Worm (Caenorhabditis elegans): Measurements from ENCODE around the gene vha-19.
"Not testable (repeated sequence)": the region's sequence is repeated elsewhere in the genome, so short reads cannot be mapped to it uniquely, and the experiment has no call there.

Gene vha-19

ce11 chrIV:3368638-3369247 lies at the start of gene vha-19:
Gene vha-19 (plus strand): TSS chrIV:3369197.
- TF ChIP-seq med-1 (GFP tag; optimal IDR thresholded peaks at IDR 0.05; ENCODE audit: insufficient read depth) (no peak), flt-1 (GFP tag; IDR thresholded peaks at IDR 0.05) (no peak), ztf-23 (GFP tag; IDR thresholded peaks at IDR 0.05) (no peak), cog-1 (tag; optimal IDR thresholded peaks at IDR 0.05) (no peak), T22C8.4 (GFP tag; IDR thresholded peaks at IDR 0.05) (no peak), ztf-29 (GFP tag; IDR thresholded peaks at IDR 0.05) (no peak), ref-1 (GFP tag; conservative IDR thresholded peaks at IDR 0.05) (no peak), klf-2 (GFP tag; conservative IDR thresholded peaks at IDR 0.05) (no peak), tab-1 (GFP tag; IDR thresholded peaks at IDR 0.05) (no peak)

DNA sequence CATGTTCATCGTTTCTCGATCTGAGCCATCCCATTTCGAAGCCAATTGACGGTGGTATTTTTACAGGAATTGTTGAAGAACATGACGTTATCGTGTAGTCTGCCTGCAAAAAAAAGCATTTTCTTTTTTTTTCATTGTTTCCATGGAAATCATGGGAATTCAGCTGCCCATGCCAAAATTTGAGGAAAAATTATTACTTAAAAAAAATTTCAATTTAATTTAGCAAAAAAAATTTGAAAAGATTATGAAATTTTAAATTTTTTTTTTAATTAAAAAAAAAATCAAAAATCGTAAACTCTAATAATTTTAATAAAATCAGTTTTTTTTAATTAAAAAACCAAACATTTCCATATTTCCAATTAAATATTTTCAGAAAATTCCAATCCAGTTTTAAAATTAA lies 37.2 kb upstream of the vha-19 start, which contains the start of gene F42A6.5:
Gene F42A6.5, minus strand, starts transcription at position 101 of the 400 bp plus-strand sequence.
- TF ChIP-seq med-1 (GFP tag; optimal IDR thresholded peaks at IDR 0.05; ENCODE audit: insufficient read depth); ztf-23 (GFP tag; IDR thresholded peaks at IDR 0.05); klf-2 (GFP tag; conservative IDR thresholded peaks at IDR 0.05): not testable (repeated sequence)

DNA sequence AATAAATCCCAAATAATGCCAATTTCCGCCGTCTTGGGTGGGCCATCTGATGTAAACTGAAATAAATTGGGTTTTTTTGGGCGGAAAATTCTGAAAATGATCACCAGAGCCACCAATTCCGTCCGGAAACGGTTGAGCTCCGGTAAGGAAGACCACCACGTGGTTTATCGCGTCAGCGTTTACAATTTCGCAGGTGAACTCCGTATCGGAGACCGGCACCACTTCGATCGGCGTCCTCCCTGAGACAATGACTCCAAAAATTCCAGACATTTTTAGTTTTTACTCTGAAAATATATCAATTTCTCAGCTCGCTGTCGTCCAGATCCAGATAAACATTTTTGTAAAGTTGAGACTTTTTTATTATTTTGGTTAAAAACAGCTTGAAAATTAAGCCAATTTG lies 32.4 kb upstream of the vha-19 start, which contains the start of gene F42A6.6:
Gene F42A6.6, minus strand, starts transcription at position 289 of the 400 bp plus-strand sequence.
- TF ChIP-seq flt-1 (GFP tag; IDR thresholded peaks at IDR 0.05) (no peak), ztf-23 (GFP tag; IDR thresholded peaks at IDR 0.05) (0 out of 2 replicates have a peak, but pooled peaks have one; percentile 26)

DNA sequence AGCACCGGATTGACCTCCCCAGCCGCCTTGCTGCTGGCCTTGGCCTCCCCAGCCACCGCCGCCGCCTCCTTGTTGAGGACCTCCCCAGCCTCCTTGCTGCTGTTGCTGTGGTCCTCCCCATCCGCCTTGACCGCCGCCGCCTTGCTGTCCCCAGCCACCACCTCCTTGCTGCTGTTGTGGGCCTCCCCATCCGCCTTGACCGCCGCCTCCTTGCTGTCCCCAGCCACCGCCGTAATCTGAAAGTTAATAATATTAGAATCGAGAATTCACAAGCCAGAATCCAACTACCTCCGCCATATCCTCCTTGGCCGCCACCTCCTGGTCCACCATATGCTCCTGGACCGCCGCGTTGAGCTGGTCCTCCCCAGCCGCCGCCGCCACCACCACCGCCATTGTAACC lies 31.7 kb upstream of the vha-19 start:
- TF ChIP-seq med-1 (GFP tag; optimal IDR thresholded peaks at IDR 0.05; ENCODE audit: insufficient read depth), result no peak
- TF ChIP-seq tab-1 (GFP tag; IDR thresholded peaks at IDR 0.05), result no peak; the same call in none of the 2 replicates
- TF ChIP-seq ref-1 (GFP tag; conservative IDR thresholded peaks at IDR 0.05), result peak; percentile 57
- TF ChIP-seq ztf-29 (GFP tag; IDR thresholded peaks at IDR 0.05), result no peak
- TF ChIP-seq flt-1 (GFP tag; IDR thresholded peaks at IDR 0.05), result peak; percentile 74
- no peak for TF ChIP-seq klf-2 (GFP tag; conservative IDR thresholded peaks at IDR 0.05)
- TF ChIP-seq ztf-23 (GFP tag; IDR thresholded peaks at IDR 0.05), result peak; percentile 72
- no peak for TF ChIP-seq cog-1 (tag; optimal IDR thresholded peaks at IDR 0.05)
- 0 out of 2 replicates have a peak, but pooled peaks have one; percentile 25 for TF ChIP-seq T22C8.4 (GFP tag; IDR thresholded peaks at IDR 0.05)

DNA sequence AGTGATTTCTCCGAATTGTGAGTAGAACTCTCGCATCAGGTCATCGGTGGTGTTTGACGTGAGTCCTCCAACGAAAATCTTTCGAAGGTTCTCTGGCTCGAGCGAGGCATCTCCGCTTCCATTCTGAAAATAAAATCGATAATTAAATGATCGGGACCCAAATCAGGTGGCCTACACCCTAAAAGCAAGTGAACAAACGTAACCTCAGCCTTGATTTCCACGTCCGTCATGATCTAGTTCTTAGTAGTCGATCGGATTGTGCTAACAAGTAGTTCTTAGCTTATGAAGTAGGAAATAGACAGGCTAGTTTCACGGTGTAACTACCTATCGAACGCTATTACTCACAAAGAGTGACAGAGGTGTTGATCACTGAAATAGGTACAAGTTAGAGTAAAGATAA lies 30.8 kb upstream of the vha-19 start:
- peak; percentile 40; the same call in 1 of the 2 replicates for TF ChIP-seq T22C8.4 (GFP tag; IDR thresholded peaks at IDR 0.05)
- TF ChIP-seq ztf-23 (GFP tag; IDR thresholded peaks at IDR 0.05), result no peak
- TF ChIP-seq ref-1 (GFP tag; conservative IDR thresholded peaks at IDR 0.05), result no peak
- no peak for TF ChIP-seq cog-1 (tag; optimal IDR thresholded peaks at IDR 0.05)

- TF ChIP-seq med-1 (GFP tag; optimal IDR thresholded peaks at IDR 0.05; ENCODE audit: insufficient read depth) (no peak), tab-1 (GFP tag; IDR thresholded peaks at IDR 0.05) (no peak), cog-1 (tag; optimal IDR thresholded peaks at IDR 0.05) (peak; percentile 51), klf-2 (GFP tag; conservative IDR thresholded peaks at IDR 0.05) (no peak), ref-1 (GFP tag; conservative IDR thresholded peaks at IDR 0.05) (no peak), ztf-23 (GFP tag; IDR thresholded peaks at IDR 0.05) (0 out of 2 replicates have a peak, but pooled peaks have one; percentile 12), flt-1 (GFP tag; IDR thresholded peaks at IDR 0.05) (no peak), ztf-29 (GFP tag; IDR thresholded peaks at IDR 0.05) (no peak), T22C8.4 (GFP tag; IDR thresholded peaks at IDR 0.05) (no peak)
These were observed 30.3 kb upstream of the vha-19 start, which contains the start of gene hrpa-1 for ce11 chrIV:3338676-3339075. Gene hrpa-1 (minus strand): TSS chrIV:3338867.

ce11 chrIV:3341170-3341569 lies 27.8 kb upstream of the vha-19 start, which contains the start of gene F42A6.2:
Gene F42A6.2 (plus strand): TSS chrIV:3341470.
- no peak for TF ChIP-seq T22C8.4 (GFP tag; IDR thresholded peaks at IDR 0.05)
- no peak for TF ChIP-seq klf-2 (GFP tag; conservative IDR thresholded peaks at IDR 0.05)
- no peak for TF ChIP-seq ztf-23 (GFP tag; IDR thresholded peaks at IDR 0.05)

ce11 chrIV:3345484-3345883 lies 23.5 kb upstream of the vha-19 start:
- TF ChIP-seq ref-1 (GFP tag; conservative IDR thresholded peaks at IDR 0.05) (no peak), med-1 (GFP tag; optimal IDR thresholded peaks at IDR 0.05; ENCODE audit: insufficient read depth) (no peak)

- TF ChIP-seq med-1 (GFP tag; optimal IDR thresholded peaks at IDR 0.05; ENCODE audit: insufficient read depth) (no peak), ref-1 (GFP tag; conservative IDR thresholded peaks at IDR 0.05) (no peak), tab-1 (GFP tag; IDR thresholded peaks at IDR 0.05) (no peak), T22C8.4 (GFP tag; IDR thresholded peaks at IDR 0.05) (no peak), flt-1 (GFP tag; IDR thresholded peaks at IDR 0.05) (no peak), ztf-29 (GFP tag; IDR thresholded peaks at IDR 0.05) (no peak), ztf-23 (GFP tag; IDR thresholded peaks at IDR 0.05) (no peak), cog-1 (tag; optimal IDR thresholded peaks at IDR 0.05) (no peak), klf-2 (GFP tag; conservative IDR thresholded peaks at IDR 0.05) (no peak)
These were observed 20.7 kb upstream of the vha-19 start for ce11 chrIV:3348334-3348733.

DNA sequence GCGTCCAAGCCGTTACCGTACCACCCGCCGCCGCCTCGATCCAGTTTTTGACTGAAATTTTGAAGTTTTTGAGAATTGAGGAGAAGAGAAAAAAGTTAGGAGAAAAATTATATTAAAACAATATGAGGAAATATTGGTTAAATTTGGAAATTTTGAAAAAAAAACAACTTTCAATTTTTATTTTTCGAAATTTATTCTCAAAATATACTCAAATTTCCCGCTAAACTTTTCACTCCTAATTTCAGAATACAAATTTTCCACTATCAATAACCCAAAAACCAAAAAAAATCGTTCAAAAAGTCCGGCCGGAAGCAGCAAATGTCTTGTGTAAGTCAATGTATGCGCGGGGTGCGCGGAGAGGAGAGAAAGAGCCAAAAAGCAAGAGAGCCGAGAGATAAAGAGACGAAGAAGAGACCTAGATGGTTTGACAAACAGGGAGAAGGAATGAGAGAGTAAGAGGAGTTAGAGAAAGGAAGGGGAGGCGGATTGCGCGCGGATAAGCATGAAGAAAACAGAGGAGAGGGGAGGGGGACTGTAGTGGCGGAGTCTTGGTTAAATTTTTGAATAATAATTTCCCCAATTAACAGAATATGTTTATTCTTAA lies 18.9 kb upstream of the vha-19 start, which contains the start of gene elks-1:
Gene elks-1, minus strand, starts transcription at position 51 of the 604 bp plus-strand sequence.
- TF ChIP-seq T22C8.4 (GFP tag; IDR thresholded peaks at IDR 0.05), result no peak
- no peak for TF ChIP-seq ref-1 (GFP tag; conservative IDR thresholded peaks at IDR 0.05)
- TF ChIP-seq ztf-23 (GFP tag; IDR thresholded peaks at IDR 0.05), result no peak
- TF ChIP-seq klf-2 (GFP tag; conservative IDR thresholded peaks at IDR 0.05), result no peak
- TF ChIP-seq med-1 (GFP tag; optimal IDR thresholded peaks at IDR 0.05; ENCODE audit: insufficient read depth), result no peak
- TF ChIP-seq tab-1 (GFP tag; IDR thresholded peaks at IDR 0.05), result no peak
- TF ChIP-seq cog-1 (tag; optimal IDR thresholded peaks at IDR 0.05), result no peak
- TF ChIP-seq ztf-29 (GFP tag; IDR thresholded peaks at IDR 0.05), result no peak
- TF ChIP-seq flt-1 (GFP tag; IDR thresholded peaks at IDR 0.05), result no peak

Measured in whole organism, midembryonic.